Fruit fly (Drosophila melanogaster) whole organism, embryonic: ENCODE data around the gene Desat2.

Experiments used
- CG10979 ChIP-seq: fragments of 200-800 bp; sonication (Bioruptor generic); optimal IDR thresholded peaks from 2 replicates; lab custom pipeline; 2018; ENCODE audit warnings: missing biosample characterization, mild to moderate bottlenecking, missing genetic modification characterization, moderate library complexity
- CG11560 ChIP-seq: fragments of 200-800 bp; sonication (Bioruptor generic); IDR thresholded peaks from 3 replicates; pipeline ENCODE4 v1.3.6; 2022; ENCODE audit warnings: missing biosample characterization, missing genetic modification characterization
- CG12236 ChIP-seq: fragments of 200-800 bp; sonication (Bioruptor generic); optimal IDR thresholded peaks from 2 replicates; lab custom pipeline; 2016; ENCODE audit warnings: missing biosample characterization, missing genetic modification characterization
- CG12391 ChIP-seq: fragments of 200-800 bp; sonication (Bioruptor generic); optimal IDR thresholded peaks from 3 replicates; lab custom pipeline; 2018; ENCODE audit warnings: missing biosample characterization, mild to moderate bottlenecking, missing genetic modification characterization, moderate library complexity
- CG13424 ChIP-seq: fragments of 200-800 bp; sonication (Bioruptor generic); optimal IDR thresholded peaks from 2 replicates; lab custom pipeline; 2019; ENCODE audit warnings: missing biosample characterization, mild to moderate bottlenecking, missing genetic modification characterization, moderate library complexity
- CG13775 ChIP-seq: fragments of 200-800 bp; sonication (Bioruptor generic); optimal IDR thresholded peaks from 3 replicates; lab custom pipeline; 2017; ENCODE audit warnings: missing biosample characterization, mild to moderate bottlenecking, missing genetic modification characterization
- CG14860 ChIP-seq: fragments of 200-800 bp; sonication (Bioruptor generic); IDR thresholded peaks from 3 replicates; pipeline ENCODE4 v1.3.6; 2022; ENCODE audit warnings: missing biosample characterization, missing genetic modification characterization; ENCODE audit not compliant: partially characterized antibody
- CG15696 ChIP-seq: fragments of 200-800 bp; sonication (Bioruptor generic); optimal IDR thresholded peaks from 2 replicates; lab custom pipeline; 2019; ENCODE audit warnings: missing biosample characterization, mild to moderate bottlenecking, missing genetic modification characterization, moderate library complexity
- CG1603 ChIP-seq: fragments of 200-800 bp; sonication (Bioruptor generic); optimal IDR thresholded peaks from 2 replicates; lab custom pipeline; 2019; ENCODE audit warnings: missing biosample characterization, mild to moderate bottlenecking, missing genetic modification characterization, moderate library complexity
- CG16779 ChIP-seq: fragments of 200-800 bp; sonication (Bioruptor generic); IDR thresholded peaks from 2 replicates; pipeline ENCODE4 v1.3.6; 2022; ENCODE audit warnings: missing biosample characterization, missing genetic modification characterization
- CG17186 ChIP-seq: fragments of 200-800 bp; sonication (Bioruptor generic); optimal IDR thresholded peaks from 3 replicates; lab custom pipeline; 2017; ENCODE audit warnings: missing biosample characterization, missing genetic modification reagents, missing genetic modification characterization
- CG18011 ChIP-seq: fragments of 200-800 bp; sonication (Bioruptor generic); optimal IDR thresholded peaks from 2 replicates; lab custom pipeline; 2017; ENCODE audit warnings: missing biosample characterization, missing genetic modification characterization, mild to moderate bottlenecking, moderate library complexity, missing genotype
- CG2116 ChIP-seq: fragments of 200-800 bp; sonication (Bioruptor generic); optimal IDR thresholded peaks from 3 replicates; lab custom pipeline; 2018; ENCODE audit warnings: missing biosample characterization, mild to moderate bottlenecking, missing genetic modification characterization
- CG30403 ChIP-seq: fragments of 200-800 bp; sonication (Bioruptor generic); optimal IDR thresholded peaks from 3 replicates; lab custom pipeline; 2016; ENCODE audit warnings: missing biosample characterization, missing genetic modification characterization
- CG3726 ChIP-seq: fragments of 200-800 bp; sonication (Bioruptor generic); IDR thresholded peaks from 3 replicates; pipeline ENCODE4, ENCODE4 v1.3.6; 2022; ENCODE audit warnings: missing biosample characterization, missing genetic modification characterization
- CG6654 ChIP-seq: fragments of 200-800 bp; sonication (Bioruptor generic); optimal IDR thresholded peaks from 2 replicates; lab custom pipeline; 2017; ENCODE audit warnings: missing biosample characterization, mild to moderate bottlenecking, missing genetic modification characterization
- CG7556 ChIP-seq: fragments of 200-800 bp; sonication (Bioruptor generic); optimal IDR thresholded peaks from 2 replicates; lab custom pipeline; 2017; ENCODE audit warnings: missing biosample characterization, mild to moderate bottlenecking, missing genetic modification characterization
- CG7839 ChIP-seq: fragments of 200-800 bp; sonication (Bioruptor generic); optimal IDR thresholded peaks from 3 replicates; lab custom pipeline; 2018; ENCODE audit warnings: missing biosample characterization, mild to moderate bottlenecking, missing genetic modification characterization, moderate library complexity
- CG7963 ChIP-seq: fragments of 200-800 bp; sonication (Bioruptor generic); IDR thresholded peaks from 3 replicates; pipeline ENCODE4 v1.3.6; 2022; ENCODE audit warnings: missing biosample characterization, missing genetic modification characterization; ENCODE audit not compliant: partially characterized antibody
- CG8281 ChIP-seq: fragments of 200-800 bp; sonication (Bioruptor generic); optimal IDR thresholded peaks from 2 replicates; lab custom pipeline; 2018; ENCODE audit warnings: missing biosample characterization, mild to moderate bottlenecking, missing genetic modification characterization, moderate library complexity
- CG9727 ChIP-seq: fragments of 200-800 bp; sonication (Bioruptor generic); optimal IDR thresholded peaks from 3 replicates; lab custom pipeline; 2017; ENCODE audit warnings: missing biosample characterization, mild to moderate bottlenecking, missing genetic modification characterization
- CHES-1-like ChIP-seq: fragments of 200-800 bp; sonication (Bioruptor generic); optimal IDR thresholded peaks from 2 replicates; lab custom pipeline; 2016; ENCODE audit warnings: missing biosample characterization, missing genetic modification characterization
- CTCF ChIP-seq: fragments of 200-800 bp; sonication (Bioruptor generic); optimal IDR thresholded peaks from 2 replicates; lab custom pipeline; 2017; ENCODE audit warnings: missing biosample characterization, mild to moderate bottlenecking, missing genetic modification characterization, moderate library complexity
- Chrac-16 ChIP-seq: fragments of 200-800 bp; sonication (Bioruptor generic); optimal IDR thresholded peaks from 3 replicates; lab custom pipeline; 2016; ENCODE audit warnings: missing biosample characterization, missing genetic modification characterization
- Dll ChIP-seq: fragments of 200-800 bp; sonication (Bioruptor generic); IDR thresholded peaks from 4 replicates; pipeline ENCODE4 v1.3.6; 2022; ENCODE audit warnings: missing biosample characterization, missing genetic modification characterization; ENCODE audit not compliant: partially characterized antibody
- Doc3 ChIP-seq: fragments of 200-800 bp; sonication (Bioruptor generic); IDR thresholded peaks from 3 replicates; pipeline ENCODE4 v1.3.6; 2022; ENCODE audit warnings: missing biosample characterization, missing genetic modification characterization; ENCODE audit not compliant: partially characterized antibody
- Dp ChIP-seq: fragments of 200-800 bp; sonication (Bioruptor generic); optimal IDR thresholded peaks from 2 replicates; lab custom pipeline; 2018; ENCODE audit warnings: missing biosample characterization, mild to moderate bottlenecking, missing genetic modification characterization, moderate library complexity
- Eip74EF ChIP-seq, 2 experiments: fragments of 200-800 bp in 1 of 2; fragments of >200 bp in 1 of 2; sonication (Bioruptor generic) in 1 of 2; optimal IDR thresholded peaks; 2 replicates each; lab custom pipeline; 2017 to 2019; ENCODE audit warnings: missing biosample characterization in 2 of 2, missing genetic modification characterization in 2 of 2, mild to moderate bottlenecking in 1 of 2, moderate library complexity in 1 of 2
- NFAT ChIP-seq: fragments of 200-800 bp; sonication (Bioruptor generic); IDR thresholded peaks from 2 replicates; pipeline ENCODE4 v1.3.6; 2022; ENCODE audit warnings: missing biosample characterization, missing genetic modification characterization
- Six4 ChIP-seq: fragments of 200-800 bp; sonication (Bioruptor generic); optimal IDR thresholded peaks from 2 replicates; lab custom pipeline; 2016; ENCODE audit warnings: missing biosample characterization, missing genetic modification characterization
- abd-A ChIP-seq: fragments of 200-800 bp; sonication (Bioruptor generic); optimal IDR thresholded peaks from 3 replicates; lab custom pipeline; 2019; ENCODE audit warnings: missing biosample characterization, mild to moderate bottlenecking, missing genetic modification characterization, moderate library complexity
- ac ChIP-seq: fragments of 200-800 bp; sonication (Bioruptor generic); optimal IDR thresholded peaks from 3 replicates; lab custom pipeline; 2017; ENCODE audit warnings: missing biosample characterization, mild to moderate bottlenecking, missing genetic modification characterization
- caup ChIP-seq: fragments of 200-800 bp; sonication (Bioruptor generic); optimal IDR thresholded peaks from 3 replicates; lab custom pipeline; 2017; ENCODE audit warnings: missing biosample characterization, mild to moderate bottlenecking, missing genetic modification characterization, moderate library complexity; ENCODE audit not compliant: severe bottlenecking
- chm ChIP-seq: fragments of 200-800 bp; sonication (Bioruptor generic); IDR thresholded peaks from 2 replicates; pipeline ENCODE4 v1.3.6; 2022; ENCODE audit warnings: missing biosample characterization, missing genetic modification characterization
- emc ChIP-seq: fragments of 200-800 bp; sonication (Bioruptor generic); optimal IDR thresholded peaks from 2 replicates; lab custom pipeline; 2016; ENCODE audit warnings: missing biosample characterization, missing genetic modification characterization
- gro ChIP-seq: fragments of 200-800 bp; sonication (Bioruptor generic); optimal IDR thresholded peaks from 2 replicates; lab custom pipeline; 2016; ENCODE audit warnings: missing biosample characterization, missing genetic modification characterization
- hbn ChIP-seq: fragments of 200-800 bp; sonication (Bioruptor generic); IDR thresholded peaks from 2 replicates; pipeline ENCODE4 v1.3.6; 2022; ENCODE audit warnings: missing biosample characterization, missing genetic modification characterization; ENCODE audit not compliant: partially characterized antibody
- insv ChIP-seq, 2 experiments: fragments of 200-800 bp; sonication (Bioruptor generic); optimal IDR thresholded peaks; 3 replicates each; lab custom pipeline; 2016 to 2018; ENCODE audit warnings: missing biosample characterization in 2 of 2, missing genetic modification characterization in 2 of 2
- lab ChIP-seq: fragments of 200-800 bp; sonication (Bioruptor generic); optimal IDR thresholded peaks from 3 replicates; lab custom pipeline; 2017; ENCODE audit warnings: missing biosample characterization, missing genetic modification characterization, mild to moderate bottlenecking, moderate library complexity, missing genetic modification reagents
- mld ChIP-seq: fragments of 200-800 bp; sonication (Bioruptor generic); IDR thresholded peaks from 3 replicates; pipeline ENCODE4 v1.3.6; 2022; ENCODE audit warnings: missing biosample characterization, missing genetic modification characterization; ENCODE audit not compliant: partially characterized antibody
- nerfin-1 ChIP-seq: fragments of 200-800 bp; sonication (Bioruptor generic); optimal IDR thresholded peaks from 3 replicates; lab custom pipeline; 2019; ENCODE audit warnings: missing biosample characterization, mild to moderate bottlenecking, missing genetic modification characterization, moderate library complexity
- pb ChIP-seq: fragments of 200-800 bp; sonication (Bioruptor generic); optimal IDR thresholded peaks from 3 replicates; lab custom pipeline; 2016; ENCODE audit warnings: missing biosample characterization, missing genetic modification characterization
- peb ChIP-seq: fragments of 200-800 bp; sonication (Bioruptor generic); IDR thresholded peaks from 2 replicates; pipeline ENCODE4 v1.3.6; 2022; ENCODE audit warnings: missing biosample characterization, missing genetic modification characterization
- sens ChIP-seq: fragments of 200-800 bp; sonication (Bioruptor generic); peaks from one replicate; lab custom pipeline; 2016; ENCODE audit warnings: missing biosample characterization, missing genetic modification characterization
- sima ChIP-seq: fragments of 200-800 bp; sonication (Bioruptor generic); optimal IDR thresholded peaks from 2 replicates; lab custom pipeline; 2016; ENCODE audit warnings: missing biosample characterization, missing genetic modification characterization
- sqz ChIP-seq: fragments of 200-800 bp; sonication (Bioruptor generic); optimal IDR thresholded peaks from 3 replicates; lab custom pipeline; 2018; ENCODE audit warnings: missing biosample characterization, mild to moderate bottlenecking, missing genetic modification characterization
- vnd ChIP-seq: fragments of 200-800 bp; sonication (Bioruptor generic); IDR thresholded peaks from 3 replicates; pipeline ENCODE4 v1.3.6; 2022; ENCODE audit warnings: missing biosample characterization, missing genetic modification characterization; ENCODE audit not compliant: partially characterized antibody
- wdn ChIP-seq: fragments of 200-800 bp; sonication (Bioruptor generic); IDR thresholded peaks from 2 replicates; pipeline ENCODE4 v1.3.6; 2022; ENCODE audit warnings: missing biosample characterization, missing genetic modification characterization
- zen2 ChIP-seq: fragments of 200-800 bp; sonication (Bioruptor generic); IDR thresholded peaks from 3 replicates; pipeline ENCODE4 v1.3.6; 2022; ENCODE audit warnings: missing biosample characterization, missing genetic modification characterization; ENCODE audit not compliant: partially characterized antibody

Gene Desat2

DNA sequence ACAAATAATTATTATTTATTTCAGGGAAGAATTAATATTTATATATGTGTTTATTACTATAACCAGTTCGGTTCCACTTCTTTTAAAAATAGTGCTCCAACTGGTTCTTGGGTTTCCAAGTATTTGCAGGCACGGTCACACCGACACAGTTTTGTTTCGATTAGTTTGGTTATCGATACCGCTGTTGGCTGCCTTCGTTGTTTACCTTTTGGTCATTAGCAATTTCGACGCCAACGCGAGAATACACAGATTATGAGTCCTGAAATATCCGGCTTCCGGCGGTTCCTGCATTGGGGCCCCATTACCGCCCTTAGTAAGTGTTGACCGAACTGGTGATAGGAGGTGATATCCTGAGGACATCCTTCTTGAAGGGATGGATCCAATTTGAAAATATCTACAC lies 27.9 kb upstream of the Desat2 start, which contains the start of gene CG5196 (continued):
- TF ChIP-seq Chrac-16 (GFP tag; lab: Kevin White, UChicago) (no peak), emc (GFP tag; lab: Kevin White, UChicago) (no peak), CG17186 (GFP tag; lab: Kevin White, UChicago) (peak; percentile 49), pb (peak; percentile 26), CG8281 (tag; lab: Kevin White, UChicago) (no peak), CG15696 (tag; lab: Kevin White, UChicago) (no peak), lab (GFP tag; lab: Kevin White, UChicago) (no peak), CG2116 (GFP tag; lab: Kevin White, UChicago) (peak; percentile 73), sima (GFP tag; lab: Kevin White, UChicago) (no peak), caup (GFP tag; lab: Kevin White, UChicago) (peak; percentile 18), gro (GFP tag; lab: Kevin White, UChicago) (peak; percentile 32), Six4 (no peak), peb (GFP tag; lab: Robert Waterston, UW) (no peak), Doc3 (GFP tag; lab: Robert Waterston, UW) (peak; percentile 49; the same call in 2 of the 3 replicates), chm (GFP tag; lab: Robert Waterston, UW) (peak; percentile 43; the same call in 1 of the 2 replicates), CG1603 (peak; percentile 76), CTCF (GFP tag; lab: Kevin White, UChicago) (peak; percentile 8), insv (GFP tag; optimal IDR thresholded peaks at IDR 0.05; lab: Kevin White, UChicago) (peak in 1 of 2 experiments; percentile 53), Eip74EF (GFP tag; optimal IDR thresholded peaks at IDR 0.05; lab: Kevin White, UChicago) (no peak), CG12236 (GFP tag; lab: Kevin White, UChicago) (no peak), CG6654 (GFP tag; lab: Kevin White, UChicago) (peak; percentile 95), Dp (GFP tag; lab: Kevin White, UChicago) (peak; percentile 80), sqz (GFP tag; lab: Kevin White, UChicago) (no peak), CG16779 (GFP tag; lab: Robert Waterston, UW) (peak; percentile 45; the same call in 1 of the 2 replicates), CG14860 (GFP tag; lab: Robert Waterston, UW) (peak; percentile 27; the same call in 2 of the 3 replicates), CG7963 (GFP tag; lab: Robert Waterston, UW) (peak; percentile 55; the same call in 2 of the 3 replicates), CG18011 (GFP tag; lab: Kevin White, UChicago) (no peak), zen2 (peak; percentile 74), CG7556 (GFP tag; lab: Kevin White, UChicago) (no peak), CG3726 (no peak; the same call in 2 of the 3 replicates), CG11560 (tag; lab: Robert Waterston, UW) (no peak), ac (no peak), nerfin-1 (peak; percentile 33), abd-A (tag; lab: Kevin White, UChicago) (no peak), CG13424 (peak; percentile 16), vnd (peak; percentile 61; the same call in 2 of the 3 replicates), CG10979 (tag; lab: Kevin White, UChicago) (peak; percentile 11), CG7839 (tag; lab: Kevin White, UChicago) (no peak), hbn (GFP tag; lab: Robert Waterston, UW) (peak; percentile 17; the same call in 1 of the 2 replicates), CG30403 (GFP tag; lab: Kevin White, UChicago) (no peak), Dll (GFP tag; lab: Robert Waterston, UW) (peak; percentile 64), CG9727 (GFP tag; lab: Kevin White, UChicago) (no peak), CHES-1-like (GFP tag; lab: Kevin White, UChicago) (peak; percentile 40), sens (GFP tag; lab: Kevin White, UChicago) (no peak), CG13775 (GFP tag; lab: Kevin White, UChicago) (no peak), CG12391 (tag; lab: Kevin White, UChicago) (peak; percentile 35), mld (GFP tag; lab: Robert Waterston, UW) (peak; percentile 58; the same call in 2 of the 3 replicates), wdn (GFP tag; lab: Robert Waterston, UW) (no peak), NFAT (GFP tag; lab: Robert Waterston, UW) (no peak)
